Worm (Caenorhabditis elegans): ENCODE results near the gene wdr-5.1.

- TF ChIP-seq T22C8.4 (GFP tag; IDR thresholded peaks at IDR 0.05): no peak
- no peak for TF ChIP-seq klf-2 (GFP tag; conservative IDR thresholded peaks at IDR 0.05)
- no peak for TF ChIP-seq med-1 (GFP tag; optimal IDR thresholded peaks at IDR 0.05; ENCODE audit: insufficient read depth)
- TF ChIP-seq tab-1 (GFP tag; IDR thresholded peaks at IDR 0.05): no peak
- no peak for TF ChIP-seq flt-1 (GFP tag; IDR thresholded peaks at IDR 0.05)
- no peak for TF ChIP-seq cog-1 (tag; optimal IDR thresholded peaks at IDR 0.05)
- TF ChIP-seq ref-1 (GFP tag; conservative IDR thresholded peaks at IDR 0.05): no peak
- TF ChIP-seq ztf-23 (GFP tag; IDR thresholded peaks at IDR 0.05): no peak
- no peak for TF ChIP-seq ztf-29 (GFP tag; IDR thresholded peaks at IDR 0.05)
These were observed 5.8 kb upstream of the wdr-5.1 start, which contains the start of gene cyn-9 for ce11 chrIII:3699275-3699674.

All from whole organism, midembryonic.